Worm (Caenorhabditis elegans) whole organism, L4 larva: ENCODE measurements around the gene cnnm-5.
"Not testable (repeated sequence)": the region's sequence is repeated elsewhere in the genome, so short reads cannot be mapped to it uniquely, and the experiment has no call there.

Source experiments
- D1046.2 ChIP-seq: fragments of 200-800 bp; sonication (Bioruptor generic); IDR thresholded peaks from 2 replicates; pipeline ENCODE4 v1.3.6; 2022; ENCODE audit warnings: missing genetic modification characterization, missing compliant biosample characterization
- F26F4.8 ChIP-seq: fragments of 200-800 bp; sonication (Bioruptor generic); conservative IDR thresholded peaks from 2 replicates; pipeline ENCODE4 v1.3.6; 2022; ENCODE audit warnings: missing genetic modification characterization, missing compliant biosample characterization
- Y105C5A.15 ChIP-seq: fragments of 200-800 bp; sonication (Bioruptor generic); IDR thresholded peaks from 2 replicates; pipeline ENCODE4 v1.3.6; 2022; ENCODE audit warnings: missing genetic modification characterization, missing compliant biosample characterization
- Y75B8A.6 ChIP-seq: fragments of 200-800 bp; sonication (Bioruptor generic); IDR thresholded peaks from 2 replicates; pipeline ENCODE4 v1.3.6; 2022; ENCODE audit warnings: missing genetic modification reagents, missing genetic modification characterization, missing compliant biosample characterization
- ZK337.2 ChIP-seq: fragments of 200-800 bp; sonication (Bioruptor generic); IDR thresholded peaks from 2 replicates; pipeline ENCODE4 v1.3.6; 2022; ENCODE audit warnings: missing genetic modification reagents, missing genetic modification characterization, missing compliant biosample characterization
- aha-1 ChIP-seq: fragments of 150-350 bp; peaks from one replicate; lab custom pipeline; 2014; ENCODE audit warnings: missing biosample characterization, missing genetic modification characterization
- arid-1 ChIP-seq: fragments of 200-800 bp; sonication (Bioruptor generic); conservative IDR thresholded peaks from 2 replicates; pipeline ENCODE4 v1.3.6; 2022; ENCODE audit warnings: missing genetic modification reagents, missing genetic modification characterization, missing compliant biosample characterization
- ceh-32 ChIP-seq: sonication (generic microtip); optimal IDR thresholded peaks from 2 replicates; lab custom pipeline; 2016; ENCODE audit warnings: mild to moderate bottlenecking, missing genetic modification characterization, missing compliant biosample characterization; ENCODE audit not compliant: poor library complexity
- ceh-44 ChIP-seq: fragments of 200-800 bp; sonication (Bioruptor generic); IDR thresholded peaks from 2 replicates; pipeline ENCODE4 v1.3.6; 2022; ENCODE audit warnings: missing genetic modification reagents, missing genetic modification characterization, missing compliant biosample characterization
- ceh-62 ChIP-seq: sonication (generic microtip); optimal IDR thresholded peaks from 2 replicates; lab custom pipeline; 2017; ENCODE audit warnings: missing biosample characterization, missing genetic modification characterization
- ctbp-1 ChIP-seq: fragments of 200-800 bp; sonication (Bioruptor generic); IDR thresholded peaks from 2 replicates; pipeline ENCODE4 v1.3.6; 2022; ENCODE audit warnings: missing genetic modification reagents, missing genetic modification characterization, missing compliant biosample characterization
- daf-16 ChIP-seq, 3 experiments: sonication (generic microtip); optimal IDR thresholded peaks; 2 replicates each; lab custom pipeline; 2016 to 2017; ENCODE audit warnings: missing genetic modification characterization in 3 of 3, missing genetic modification reagents in 3 of 3, mild to moderate bottlenecking in 2 of 3, missing compliant biosample characterization in 2 of 3, missing biosample characterization in 1 of 3, moderate library complexity in 1 of 3
- dmd-6 ChIP-seq: fragments of 200-800 bp; sonication (Bioruptor generic); IDR thresholded peaks from 2 replicates; pipeline ENCODE4 v1.3.6; 2022; ENCODE audit warnings: missing genetic modification reagents, missing genetic modification characterization, missing compliant biosample characterization
- dmd-8 ChIP-seq: fragments of 200-800 bp; sonication (Bioruptor generic); IDR thresholded peaks from 2 replicates; pipeline ENCODE4 v1.3.6; 2022; ENCODE audit warnings: missing genetic modification characterization, missing compliant biosample characterization
- dve-1 ChIP-seq: sonication (generic microtip); optimal IDR thresholded peaks from 2 replicates; lab custom pipeline; 2017; ENCODE audit warnings: antibody characterized with exemption, mild to moderate bottlenecking, missing genetic modification characterization, missing compliant biosample characterization; ENCODE audit not compliant: insufficient read depth
- egl-43 ChIP-seq: fragments of 200-800 bp; sonication (Bioruptor generic); IDR thresholded peaks from 2 replicates; pipeline ENCODE4 v1.3.6; 2022; ENCODE audit warnings: missing genetic modification reagents, missing genetic modification characterization, missing compliant biosample characterization
- hlh-11 ChIP-seq: fragments of 200-800 bp; sonication (Bioruptor generic); optimal IDR thresholded peaks from 2 replicates; lab custom pipeline; 2018; ENCODE audit warnings: mild to moderate bottlenecking, missing genetic modification characterization, missing compliant biosample characterization
- hlh-30 ChIP-seq: sonication (generic microtip); optimal IDR thresholded peaks from 2 replicates; lab custom pipeline; 2017; ENCODE audit warnings: antibody characterized with exemption, mild to moderate bottlenecking, missing genetic modification characterization, missing compliant biosample characterization; ENCODE audit not compliant: insufficient read depth
- lim-7 ChIP-seq: fragments of 200-800 bp; sonication (Bioruptor generic); IDR thresholded peaks from 2 replicates; pipeline ENCODE4 v1.3.6; 2022; ENCODE audit warnings: missing genetic modification characterization, missing compliant biosample characterization
- lin-1 ChIP-seq: fragments of 200-800 bp; sonication (Bioruptor generic); IDR thresholded peaks from 2 replicates; pipeline ENCODE4 v1.3.6; 2022; ENCODE audit warnings: missing genetic modification reagents, missing genetic modification characterization, missing compliant biosample characterization
- lin-38 ChIP-seq: fragments of 200-800 bp; sonication (Bioruptor generic); IDR thresholded peaks from 2 replicates; pipeline ENCODE4 v1.3.6; 2022; ENCODE audit warnings: missing genetic modification reagents, missing genetic modification characterization, missing compliant biosample characterization
- lsy-2 ChIP-seq, 2 experiments: fragments of 150-350 bp in 1 of 2; sonication (generic microtip) in 1 of 2; optimal IDR thresholded peaks; 2 replicates each; lab custom pipeline; 2014 to 2017; ENCODE audit warnings: missing biosample characterization in 2 of 2, missing genetic modification characterization in 2 of 2
- madf-5 ChIP-seq, 2 experiments: fragments of 200-800 bp; sonication (Bioruptor generic); IDR thresholded peaks; 2 replicates each; pipeline ENCODE4 v1.3.6; 2022; ENCODE audit warnings: missing compliant biosample characterization in 2 of 2, missing genetic modification characterization in 2 of 2
- mdt-29 ChIP-seq: fragments of 200-800 bp; sonication (Bioruptor generic); IDR thresholded peaks from 2 replicates; pipeline ENCODE4 v1.3.6; 2022; ENCODE audit warnings: missing genetic modification reagents, missing genetic modification characterization, missing compliant biosample characterization
- nhr-10 ChIP-seq: fragments of 150-350 bp; optimal IDR thresholded peaks from 2 replicates; lab custom pipeline; 2014; ENCODE audit warnings: missing biosample characterization, missing genetic modification characterization
- nhr-28 ChIP-seq: fragments of 150-350 bp; optimal IDR thresholded peaks from 2 replicates; lab custom pipeline; 2014; ENCODE audit warnings: missing biosample characterization, missing genetic modification characterization
- nhr-41 ChIP-seq: fragments of 200-800 bp; sonication (Bioruptor generic); IDR thresholded peaks from 2 replicates; pipeline ENCODE4 v1.3.6; 2022; ENCODE audit warnings: missing genetic modification reagents, missing genetic modification characterization, missing compliant biosample characterization
- nhr-77 ChIP-seq: fragments of 150-350 bp; optimal IDR thresholded peaks from 2 replicates; lab custom pipeline; 2014; ENCODE audit warnings: missing biosample characterization, missing genetic modification characterization
- pha-4 ChIP-seq, 2 experiments: fragments of 150-350 bp in 1 of 2; fragments of 200-800 bp in 1 of 2; sonication (Bioruptor generic) in 1 of 2; IDR thresholded peaks in 1 of 2; optimal IDR thresholded peaks in 1 of 2; 2 replicates each; pipeline versions ENCODE4 v1.3.6 to Lab custom; 2014 to 2022; ENCODE audit warnings: missing genetic modification characterization in 2 of 2, missing genetic modification reagents in 2 of 2, missing biosample characterization in 1 of 2, missing compliant biosample characterization in 1 of 2
- php-3 ChIP-seq: fragments of 200-800 bp; sonication (Bioruptor generic); IDR thresholded peaks from 2 replicates; pipeline ENCODE4 v1.3.6; 2022; ENCODE audit warnings: missing genetic modification reagents, missing genetic modification characterization, missing compliant biosample characterization
- pqm-1 ChIP-seq: sonication (generic microtip); optimal IDR thresholded peaks from 2 replicates; lab custom pipeline; 2017; ENCODE audit warnings: missing biosample characterization, missing genetic modification characterization
- set-16 ChIP-seq: fragments of 200-800 bp; sonication (Bioruptor generic); IDR thresholded peaks from 2 replicates; pipeline ENCODE4 v1.3.6; 2022; ENCODE audit warnings: missing genetic modification reagents, missing genetic modification characterization, missing compliant biosample characterization
- vab-7 ChIP-seq: fragments of 200-800 bp; sonication (Bioruptor generic); IDR thresholded peaks from 2 replicates; pipeline ENCODE4 v1.3.6; 2022; ENCODE audit warnings: missing genetic modification reagents, missing genetic modification characterization, missing compliant biosample characterization

Gene cnnm-5

ce11 chrIII:3852030-3852579, 23.1 kb upstream of the cnnm-5 start, which contains the start of gene cyp-25A4:
TSS of gene cyp-25A4 (minus strand) at chrIII:3852080.
- TF ChIP-seq lin-38 (GFP tag; lab: Robert Waterston, UW): peak; percentile 86
- TF ChIP-seq lin-1 (GFP tag; lab: Robert Waterston, UW): 0 out of 2 replicates have a peak, but pooled peaks have one; percentile 20

- TF ChIP-seq egl-43 (peak; percentile 32; the same call in 1 of the 2 replicates), set-16 (GFP tag; lab: Robert Waterston, UW) (peak; percentile 92), pha-4 (GFP tag; IDR thresholded peaks at IDR 0.05; lab: Robert Waterston, UW) (peak; percentile 15; the same call in 1 of the 2 replicates)
- TF ChIP-seq pha-4 (tag; optimal IDR thresholded peaks at IDR 0.05; lab: Kevin White, UChicago): not testable (repeated sequence)
- TF ChIP-seq, all 104 proteins: peak for 3; not testable (repeated sequence) for 101
These were observed 16.7 kb upstream of the cnnm-5 start for ce11 chrIII:3845708-3846107.

ce11 chrIII:3844746-3845145, 15.7 kb upstream of the cnnm-5 start, which contains the start of gene maph-1.3:
TSS of gene maph-1.3 (plus strand) at chrIII:3844893.
- peak; percentile 54 for TF ChIP-seq lim-7 (GFP tag; lab: Robert Waterston, UW)
- TF ChIP-seq dmd-8 (GFP tag; lab: Robert Waterston, UW): peak; percentile 57; the same call in 1 of the 2 replicates
- TF ChIP-seq F26F4.8 (GFP tag; lab: Robert Waterston, UW): 0 out of 2 replicates have a peak, but pooled peaks have one; percentile 26
- TF ChIP-seq D1046.2: 0 out of 2 replicates have a peak, but pooled peaks have one; percentile 56
- TF ChIP-seq arid-1 (GFP tag; lab: Robert Waterston, UW): peak; percentile 29; the same call in 1 of the 2 replicates
- TF ChIP-seq ctbp-1: 0 out of 2 replicates have a peak, but pooled peaks have one; percentile 20
- TF ChIP-seq pha-4 (GFP tag; IDR thresholded peaks at IDR 0.05; lab: Robert Waterston, UW): 0 out of 2 replicates have a peak, but pooled peaks have one; percentile 23
- not testable (repeated sequence) for TF ChIP-seq pha-4 (tag; optimal IDR thresholded peaks at IDR 0.05; lab: Kevin White, UChicago)

ce11 chrIII:3843514-3843913, 14.5 kb upstream of the cnnm-5 start, which contains the start of gene C36A4.4:
TSS of gene C36A4.4 (minus strand) at chrIII:3843614.
- TF ChIP-seq ZK337.2, lim-7, vab-7 (GFP tag; lab: Robert Waterston, UW): not testable (repeated sequence)

ce11 chrIII:3840279-3840678, 11.3 kb upstream of the cnnm-5 start, which contains the start of gene C36A4.11:
TSS of gene C36A4.11 (plus strand) at chrIII:3840579.
- TF ChIP-seq Y105C5A.15; madf-5 (GFP tag; IDR thresholded peaks at IDR 0.05; lab: Robert Waterston, UW); nhr-10 (tag; lab: Kevin White, UChicago): not testable (repeated sequence)

- TF ChIP-seq Y75B8A.6 (no peak), nhr-28 (peak; percentile 79), aha-1 (tag; lab: Kevin White, UChicago) (no peak)
These were observed 10.6 kb upstream of the cnnm-5 start, which contains the start of gene cyp-25A3 for ce11 chrIII:3839635-3840034. TSS of gene cyp-25A3 (minus strand) at chrIII:3839735.

- no peak for TF ChIP-seq F26F4.8 (GFP tag; lab: Robert Waterston, UW)
- no peak for TF ChIP-seq mdt-29
- peak in 1 of 2 experiments; percentile 13 for TF ChIP-seq lsy-2 (tag; optimal IDR thresholded peaks at IDR 0.05; lab: Kevin White, UChicago)
- peak; percentile 86 for TF ChIP-seq pqm-1 (tag; lab: Kevin White, UChicago)
- no peak for TF ChIP-seq daf-16 (GFP tag; optimal IDR thresholded peaks at IDR 0.05; lab: Kevin White, UChicago)
- TF ChIP-seq daf-16 (tag; optimal IDR thresholded peaks at IDR 0.05; lab: Kevin White, UChicago): peak; percentile 91
- peak; percentile 76 for TF ChIP-seq dve-1 (tag; lab: Kevin White, UChicago)
- peak; percentile 8 for TF ChIP-seq hlh-30 (tag; lab: Kevin White, UChicago)
- TF ChIP-seq dmd-6 (GFP tag; lab: Robert Waterston, UW): peak; percentile 73
- TF ChIP-seq nhr-77 (tag; lab: Kevin White, UChicago): peak; percentile 68
- TF ChIP-seq nhr-28: peak; percentile 74
- TF ChIP-seq ceh-62: no peak
- peak; percentile 69 for TF ChIP-seq hlh-11
- TF ChIP-seq nhr-41 (GFP tag; lab: Robert Waterston, UW): no peak
- TF ChIP-seq ceh-32 (tag; lab: Kevin White, UChicago): no peak
- peak; percentile 80 for TF ChIP-seq php-3
- no peak for TF ChIP-seq ceh-44 (GFP tag; lab: Robert Waterston, UW)
These were observed 5.8 kb upstream of the cnnm-5 start, which contains the start of gene cyp-25A2 for ce11 chrIII:3834800-3835271. TSS of gene cyp-25A2 (plus strand) at chrIII:3835221.
